Fruit fly (Drosophila melanogaster): ENCODE results near the gene CG42460.

CG42460 gene

dm6 chr2L:3366043-3366679, 22.1 kb downstream of the CG42460 start:
- no peak for TF ChIP-seq ttk (optimal IDR thresholded peaks at IDR 0.05)
- no peak for TF ChIP-seq Myc (optimal IDR thresholded peaks at IDR 0.05)

DNA sequence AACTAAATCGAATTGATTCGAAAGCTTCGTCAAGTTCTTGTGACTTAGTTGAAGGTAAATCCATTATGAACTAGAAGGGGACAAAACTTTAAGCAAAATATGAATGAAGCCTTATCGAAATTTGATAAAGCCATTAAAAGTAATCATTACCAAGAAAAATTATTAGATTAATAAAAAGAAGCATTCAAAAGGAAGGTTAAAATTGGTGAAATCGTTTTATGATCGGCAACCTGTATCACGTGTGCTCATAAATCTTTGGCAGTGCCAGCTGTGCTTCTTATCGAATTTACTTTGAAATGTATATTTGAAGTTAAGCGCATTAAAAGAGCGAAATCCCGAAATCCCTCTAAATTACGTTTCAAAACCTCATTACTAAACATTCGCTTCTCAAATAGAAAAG, 26.5 kb downstream of the CG42460 start:
- no peak for TF ChIP-seq ttk (optimal IDR thresholded peaks at IDR 0.05)
- no peak for TF ChIP-seq psq (optimal IDR thresholded peaks at IDR 0.05)

dm6 chr2L:3356790-3357696, 31.3 kb downstream of the CG42460 start, which contains the start of gene CG8838:
Gene CG8838, plus strand, starts transcription at chr2L:3357646.
- TF ChIP-seq h (optimal IDR thresholded peaks at IDR 0.05) (no peak), psq (optimal IDR thresholded peaks at IDR 0.05) (no peak), ttk (optimal IDR thresholded peaks at IDR 0.05) (no peak), Myc (optimal IDR thresholded peaks at IDR 0.05) (no peak), Sin3A (optimal IDR thresholded peaks at IDR 0.05) (no peak), insv (optimal IDR thresholded peaks at IDR 0.05) (no peak)

- TF ChIP-seq ttk (optimal IDR thresholded peaks at IDR 0.05), result no peak
- no peak for TF ChIP-seq Sin3A (optimal IDR thresholded peaks at IDR 0.05)
- no peak for TF ChIP-seq psq (optimal IDR thresholded peaks at IDR 0.05)
- TF ChIP-seq insv (optimal IDR thresholded peaks at IDR 0.05), result no peak
- TF ChIP-seq h (optimal IDR thresholded peaks at IDR 0.05), result no peak
- TF ChIP-seq Myc (optimal IDR thresholded peaks at IDR 0.05), result no peak
Measured at dm6 chr2L:3356193-3356645, 32.1 kb downstream of the CG42460 start.

DNA sequence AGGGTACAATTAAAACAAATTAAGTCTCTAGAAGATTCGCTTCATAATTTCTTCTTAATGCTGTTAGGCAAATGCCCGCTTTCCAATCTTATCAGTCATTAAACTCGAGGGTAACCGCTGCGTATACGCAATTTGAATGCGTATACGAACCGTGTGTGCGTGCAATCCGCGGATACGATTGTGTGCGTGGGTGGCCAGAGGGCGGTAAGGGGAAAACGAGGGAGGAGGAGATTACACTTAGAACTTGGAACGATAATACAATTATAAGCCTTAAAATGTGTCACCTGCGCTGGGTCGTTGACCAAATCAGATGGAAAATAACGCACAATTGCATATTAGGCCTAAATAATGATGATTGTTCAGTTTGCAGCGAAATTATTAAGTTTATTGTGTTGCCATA, 32.5 kb downstream of the CG42460 start:
- TF ChIP-seq psq (optimal IDR thresholded peaks at IDR 0.05), result no peak
- TF ChIP-seq ttk (optimal IDR thresholded peaks at IDR 0.05), result no peak
- TF ChIP-seq Sin3A (optimal IDR thresholded peaks at IDR 0.05), result no peak
- no peak for TF ChIP-seq h (optimal IDR thresholded peaks at IDR 0.05)
- TF ChIP-seq Myc (optimal IDR thresholded peaks at IDR 0.05), result no peak
- no peak for TF ChIP-seq insv (optimal IDR thresholded peaks at IDR 0.05)

dm6 chr2L:3354642-3355380, 33.5 kb downstream of the CG42460 start, which contains the start of gene E23:
Gene E23, minus strand, starts transcription at chr2L:3354829.
- no peak for TF ChIP-seq Sin3A (optimal IDR thresholded peaks at IDR 0.05)
- TF ChIP-seq psq (optimal IDR thresholded peaks at IDR 0.05), result no peak
- TF ChIP-seq insv (optimal IDR thresholded peaks at IDR 0.05), result no peak
- TF ChIP-seq ttk (optimal IDR thresholded peaks at IDR 0.05), result no peak
- no peak for TF ChIP-seq Myc (optimal IDR thresholded peaks at IDR 0.05)
- TF ChIP-seq h (optimal IDR thresholded peaks at IDR 0.05), result no peak

- no peak for TF ChIP-seq Myc (optimal IDR thresholded peaks at IDR 0.05)
- TF ChIP-seq h (optimal IDR thresholded peaks at IDR 0.05), result no peak
- no peak for TF ChIP-seq psq (optimal IDR thresholded peaks at IDR 0.05)
- TF ChIP-seq insv (optimal IDR thresholded peaks at IDR 0.05), result no peak
- no peak for TF ChIP-seq ttk (optimal IDR thresholded peaks at IDR 0.05)
- no peak for TF ChIP-seq Sin3A (optimal IDR thresholded peaks at IDR 0.05)
Measured at dm6 chr2L:3353791-3354190, 34.5 kb downstream of the CG42460 start.

DNA sequence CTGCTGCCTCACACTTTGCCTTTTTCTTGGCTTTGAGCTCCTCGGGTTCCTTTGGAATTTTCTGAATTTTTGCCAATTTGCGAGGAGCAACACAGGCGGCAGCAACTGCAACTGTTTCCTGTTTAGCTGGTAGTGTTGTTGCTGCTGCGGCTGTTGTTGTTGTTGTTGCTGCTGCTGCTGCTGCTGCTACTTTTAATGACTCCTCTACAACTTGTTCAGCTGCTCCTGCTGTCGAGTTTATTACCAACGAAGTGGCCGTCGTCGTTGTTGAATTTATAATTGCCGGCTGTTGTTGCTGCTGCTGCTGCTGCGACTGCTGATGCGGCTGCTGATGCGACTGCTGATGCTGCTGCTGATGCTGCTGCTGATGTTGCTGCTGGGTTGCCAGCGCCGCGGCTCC, 35.4 kb downstream of the CG42460 start:
- no peak for TF ChIP-seq h (optimal IDR thresholded peaks at IDR 0.05)
- no peak for TF ChIP-seq Sin3A (optimal IDR thresholded peaks at IDR 0.05)
- TF ChIP-seq ttk (optimal IDR thresholded peaks at IDR 0.05), result no peak
- TF ChIP-seq psq (optimal IDR thresholded peaks at IDR 0.05), result no peak
- TF ChIP-seq Myc (optimal IDR thresholded peaks at IDR 0.05), result no peak
- TF ChIP-seq insv (optimal IDR thresholded peaks at IDR 0.05), result no peak

DNA sequence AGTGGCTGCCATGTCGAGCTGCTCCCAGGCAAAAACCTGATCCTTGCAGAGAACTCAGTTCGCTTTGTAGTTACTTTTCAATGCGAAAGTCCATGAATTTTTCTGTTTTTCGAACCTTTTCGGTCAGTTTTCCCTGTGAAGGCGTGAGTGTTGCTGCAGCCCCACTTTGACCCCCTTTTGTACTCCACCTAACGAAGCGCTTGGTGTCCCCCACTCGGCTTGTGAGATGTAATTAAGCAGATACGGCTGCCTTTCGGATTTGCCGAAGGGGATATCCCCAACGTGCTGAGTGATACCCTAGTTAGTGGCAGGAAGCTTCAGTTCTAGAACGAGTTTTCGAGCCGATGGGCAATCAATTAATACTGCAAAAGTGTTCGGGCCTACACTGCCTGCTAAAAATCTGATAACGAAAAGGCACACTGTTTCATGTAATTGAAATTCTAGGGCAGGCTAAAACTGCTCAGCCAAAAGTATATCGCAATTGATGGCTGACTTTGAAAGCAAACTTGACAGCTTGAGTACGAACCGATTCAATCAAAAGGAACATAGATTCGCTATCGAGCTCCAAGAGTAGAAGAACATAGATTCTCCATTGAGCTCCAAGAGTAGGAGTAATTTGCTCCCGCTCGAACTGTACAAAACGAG, 36.6 kb downstream of the CG42460 start:
- no peak for TF ChIP-seq psq (optimal IDR thresholded peaks at IDR 0.05)
- TF ChIP-seq h (optimal IDR thresholded peaks at IDR 0.05), result no peak
- TF ChIP-seq Sin3A (optimal IDR thresholded peaks at IDR 0.05), result no peak
- no peak for TF ChIP-seq ttk (optimal IDR thresholded peaks at IDR 0.05)
- no peak for TF ChIP-seq insv (optimal IDR thresholded peaks at IDR 0.05)
- TF ChIP-seq Myc (optimal IDR thresholded peaks at IDR 0.05), result no peak

DNA sequence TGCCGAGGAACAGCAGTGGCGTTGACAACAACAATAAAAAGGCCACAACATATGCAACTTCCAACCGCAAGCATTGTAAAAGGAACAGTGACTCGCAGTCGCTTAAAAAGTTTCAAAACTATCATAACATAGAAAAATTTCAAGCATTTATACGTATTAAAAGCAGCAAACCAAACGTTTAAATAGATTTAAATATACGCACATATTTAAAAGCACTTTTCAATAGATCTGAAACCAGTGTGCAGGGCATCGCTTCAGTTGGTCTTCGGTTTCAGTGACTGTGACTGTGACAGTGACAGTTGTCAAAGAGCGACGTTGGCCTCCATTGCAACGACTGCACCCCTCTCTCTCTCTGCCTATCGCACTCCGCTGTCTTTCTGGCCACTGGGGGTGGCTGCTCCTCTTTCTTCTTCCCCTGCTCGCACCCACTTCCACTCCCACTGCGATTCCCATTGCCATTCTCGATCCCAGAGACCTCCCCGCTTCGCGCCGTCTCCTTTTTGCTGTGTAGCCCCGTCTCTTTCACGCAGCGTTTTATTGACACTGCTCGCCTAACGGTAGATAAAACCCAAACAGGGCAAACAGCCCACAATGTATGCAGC, 40.0 kb downstream of the CG42460 start:
- TF ChIP-seq h (optimal IDR thresholded peaks at IDR 0.05) (no peak), Sin3A (optimal IDR thresholded peaks at IDR 0.05) (no peak), Myc (optimal IDR thresholded peaks at IDR 0.05) (no peak), psq (optimal IDR thresholded peaks at IDR 0.05) (no peak), ttk (optimal IDR thresholded peaks at IDR 0.05) (no peak), insv (optimal IDR thresholded peaks at IDR 0.05) (no peak)

DNA sequence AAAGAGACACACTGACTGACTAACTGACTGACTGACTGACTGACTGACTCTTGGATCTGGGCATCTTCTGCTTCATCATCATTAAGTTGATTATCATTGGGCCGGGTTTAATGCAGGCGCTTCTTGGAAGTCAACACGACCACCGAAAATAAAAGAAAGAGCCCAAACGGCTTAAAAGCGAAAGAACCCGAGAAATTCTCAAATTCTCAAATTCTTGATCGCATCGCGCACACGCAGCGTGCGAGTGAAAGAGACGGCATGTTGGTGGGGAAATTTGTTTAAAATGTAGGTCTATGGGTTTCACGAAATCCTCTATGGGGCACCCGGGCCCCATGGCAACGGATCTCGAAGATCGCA, 41.8 kb downstream of the CG42460 start:
- TF ChIP-seq Sin3A (optimal IDR thresholded peaks at IDR 0.05) (no peak), h (optimal IDR thresholded peaks at IDR 0.05) (no peak), ttk (optimal IDR thresholded peaks at IDR 0.05) (no peak), Myc (optimal IDR thresholded peaks at IDR 0.05) (no peak), psq (optimal IDR thresholded peaks at IDR 0.05) (no peak), insv (optimal IDR thresholded peaks at IDR 0.05) (no peak)
